Worm (Caenorhabditis elegans) whole organism, L3 larva: Measurements from ENCODE around the gene ZK455.5.

ENCODE experiments used
- ZK546.5 ChIP-seq: sonication (generic microtip); optimal IDR thresholded peaks from 2 replicates; lab custom pipeline; 2017; ENCODE audit warnings: missing biosample characterization, missing genetic modification characterization
- aly-2 ChIP-seq: fragments of 150-350 bp; optimal IDR thresholded peaks from 2 replicates; lab custom pipeline; 2014; ENCODE audit warnings: missing biosample characterization, missing genetic modification characterization
- ama-1 ChIP-seq: fragments of 150-350 bp; optimal IDR thresholded peaks from 2 replicates; lab custom pipeline; 2018
- ceh-28 ChIP-seq: fragments of 150-350 bp; optimal IDR thresholded peaks from 2 replicates; lab custom pipeline; 2014; ENCODE audit warnings: missing biosample characterization, missing genetic modification reagents, missing genetic modification characterization
- ceh-82 ChIP-seq: fragments of 150-350 bp; optimal IDR thresholded peaks from 2 replicates; lab custom pipeline; 2014; ENCODE audit warnings: missing biosample characterization, missing genetic modification characterization
- ceh-9 ChIP-seq: sonication (generic microtip); optimal IDR thresholded peaks from 2 replicates; lab custom pipeline; 2018; ENCODE audit warnings: missing biosample characterization, missing genetic modification characterization
- daf-12 ChIP-seq: fragments of 150-350 bp; optimal IDR thresholded peaks from 2 replicates; lab custom pipeline; 2014; ENCODE audit warnings: missing biosample characterization, missing genetic modification reagents, missing genetic modification characterization
- egl-27 ChIP-seq: sonication (generic microtip); optimal IDR thresholded peaks from 4 replicates; lab custom pipeline; 2017; ENCODE audit warnings: missing biosample characterization, missing genetic modification reagents, missing genetic modification characterization
- egl-5 ChIP-seq: fragments of 150-350 bp; optimal IDR thresholded peaks from 2 replicates; lab custom pipeline; 2017; ENCODE audit warnings: missing biosample characterization, missing genetic modification reagents, missing genetic modification characterization, inconsistent platforms
- elt-1 ChIP-seq: fragments of 150-350 bp; optimal IDR thresholded peaks from 2 replicates; lab custom pipeline; 2014; ENCODE audit warnings: missing biosample characterization, missing genetic modification characterization
- elt-2 ChIP-seq: sonication (generic microtip); optimal IDR thresholded peaks from 2 replicates; lab custom pipeline; 2016; ENCODE audit warnings: missing genetic modification reagents, mild to moderate bottlenecking, missing genetic modification characterization, missing compliant biosample characterization
- elt-3 ChIP-seq, 3 experiments: fragments of 150-350 bp in 1 of 3; sonication (generic microtip) in 2 of 3; optimal IDR thresholded peaks; 2 replicates in 2 of 3; 4 replicates in 1 of 3; lab custom pipeline; 2014 to 2017; ENCODE audit warnings: missing biosample characterization in 3 of 3, missing genetic modification characterization in 3 of 3
- eor-1 ChIP-seq, 2 experiments: fragments of 150-350 bp; optimal IDR thresholded peaks; 2 replicates each; lab custom pipeline; 2014 to 2018; ENCODE audit warnings: missing biosample characterization in 2 of 2, missing genetic modification characterization in 2 of 2
- fos-1 ChIP-seq: fragments of 150-350 bp; optimal IDR thresholded peaks from 2 replicates; lab custom pipeline; 2014; ENCODE audit warnings: missing biosample characterization, missing genetic modification characterization
- hmg-11 ChIP-seq: sonication (generic microtip); optimal IDR thresholded peaks from 2 replicates; lab custom pipeline; 2016; ENCODE audit warnings: missing genetic modification characterization, missing compliant biosample characterization
- jun-1 ChIP-seq: fragments of 150-350 bp; optimal IDR thresholded peaks from 2 replicates; lab custom pipeline; 2014; ENCODE audit warnings: missing biosample characterization, missing genetic modification reagents, missing genetic modification characterization
- lin-39 ChIP-seq: fragments of 150-350 bp; optimal IDR thresholded peaks from 2 replicates; lab custom pipeline; 2018; ENCODE audit warnings: missing biosample characterization, missing genetic modification reagents, missing genetic modification characterization
- lsy-12 ChIP-seq: sonication (generic microtip); optimal IDR thresholded peaks from 2 replicates; lab custom pipeline; 2016; ENCODE audit warnings: mild to moderate bottlenecking, missing genetic modification characterization, missing compliant biosample characterization
- mml-1 ChIP-seq: fragments of 150-350 bp; sonication (generic microtip); optimal IDR thresholded peaks from 3 replicates; lab custom pipeline; 2014; ENCODE audit warnings: missing biosample characterization, missing genetic modification characterization
- nfya-1 ChIP-seq: sonication (generic microtip); optimal IDR thresholded peaks from 2 replicates; lab custom pipeline; 2017; ENCODE audit warnings: missing genetic modification characterization, mild to moderate bottlenecking, missing compliant biosample characterization, antibody characterized with exemption, moderate library complexity; ENCODE audit not compliant: insufficient read depth
- nhr-11 ChIP-seq: fragments of 150-350 bp; optimal IDR thresholded peaks from 2 replicates; lab custom pipeline; 2014; ENCODE audit warnings: missing biosample characterization, missing genetic modification characterization
- nhr-23 ChIP-seq: fragments of 150-350 bp; optimal IDR thresholded peaks from 2 replicates; lab custom pipeline; 2014; ENCODE audit warnings: missing biosample characterization, missing genetic modification reagents, missing genetic modification characterization
- nhr-25 ChIP-seq: sonication (generic microtip); optimal IDR thresholded peaks from 2 replicates; lab custom pipeline; 2017; ENCODE audit warnings: missing biosample characterization, missing genetic modification characterization
- nhr-43 ChIP-seq: sonication (generic microtip); optimal IDR thresholded peaks from 2 replicates; lab custom pipeline; 2016; ENCODE audit warnings: mild to moderate bottlenecking, missing genetic modification characterization, missing compliant biosample characterization; ENCODE audit not compliant: poor library complexity, severe bottlenecking
- nhr-67 ChIP-seq: fragments of 150-350 bp; optimal IDR thresholded peaks from 2 replicates; lab custom pipeline; 2014; ENCODE audit warnings: missing biosample characterization, missing genetic modification characterization
- pha-4 ChIP-seq: fragments of 150-350 bp; optimal IDR thresholded peaks from 2 replicates; lab custom pipeline; 2014; ENCODE audit warnings: missing biosample characterization, missing genetic modification reagents, missing genetic modification characterization
- pqm-1 ChIP-seq: fragments of 150-350 bp; optimal IDR thresholded peaks from 2 replicates; lab custom pipeline; 2017; ENCODE audit warnings: missing biosample characterization, missing genetic modification characterization, inconsistent platforms
- skn-1 ChIP-seq: fragments of 150-350 bp; optimal IDR thresholded peaks from 2 replicates; lab custom pipeline; 2014; ENCODE audit warnings: missing biosample characterization, missing genetic modification characterization
- snpc-4 ChIP-seq: fragments of 150-350 bp; optimal IDR thresholded peaks from 2 replicates; lab custom pipeline; 2014; ENCODE audit warnings: missing biosample characterization, missing genetic modification characterization
- tbx-2 ChIP-seq: sonication (generic microtip); optimal IDR thresholded peaks from 2 replicates; lab custom pipeline; 2016; ENCODE audit warnings: mild to moderate bottlenecking, missing genetic modification characterization, missing compliant biosample characterization
- unc-62 ChIP-seq: fragments of 150-350 bp; sonication (generic microtip); optimal IDR thresholded peaks from 4 replicates; lab custom pipeline; 2014; ENCODE audit warnings: missing biosample characterization, missing genetic modification reagents, missing genetic modification characterization
- zag-1 ChIP-seq: fragments of 150-350 bp; optimal IDR thresholded peaks from 2 replicates; lab custom pipeline; 2014; ENCODE audit warnings: missing biosample characterization, missing genetic modification characterization
- ztf-11 ChIP-seq: fragments of 150-350 bp; optimal IDR thresholded peaks from 2 replicates; lab custom pipeline; 2014; ENCODE audit warnings: missing biosample characterization, missing genetic modification characterization

The ZK455.5 gene

DNA sequence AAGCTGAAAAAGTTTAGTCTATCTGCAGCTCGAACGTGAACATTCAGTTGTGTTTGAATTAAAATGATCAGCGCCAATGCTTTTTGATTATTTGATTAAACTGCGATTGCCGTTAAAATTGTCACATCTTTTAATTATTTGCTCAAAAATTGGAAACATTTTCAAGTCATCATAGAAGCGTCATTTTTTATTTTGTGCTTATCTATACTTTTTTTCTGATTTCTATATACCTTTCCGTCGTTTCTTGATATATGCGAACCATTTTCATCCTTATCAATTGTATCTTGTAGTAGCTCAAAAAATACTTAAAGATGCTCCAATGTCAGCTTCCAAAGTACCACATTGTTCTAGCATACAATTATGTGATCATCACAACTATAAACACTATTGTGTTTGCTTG, 24.6 kb upstream of the ZK455.5 start:
- TF ChIP-seq lsy-12 (tag; lab: Kevin White, UChicago) (no peak), nhr-43 (tag; lab: Kevin White, UChicago) (no peak), ceh-28 (tag; lab: Kevin White, UChicago) (no peak), fos-1 (tag; lab: Kevin White, UChicago) (no peak), ZK546.5 (tag; lab: Kevin White, UChicago) (no peak), ceh-82 (tag; lab: Kevin White, UChicago) (no peak), snpc-4 (tag; lab: Kevin White, UChicago) (no peak), pqm-1 (tag; lab: Kevin White, UChicago) (peak; percentile 21), elt-2 (tag; lab: Kevin White, UChicago) (peak; percentile 91)

DNA sequence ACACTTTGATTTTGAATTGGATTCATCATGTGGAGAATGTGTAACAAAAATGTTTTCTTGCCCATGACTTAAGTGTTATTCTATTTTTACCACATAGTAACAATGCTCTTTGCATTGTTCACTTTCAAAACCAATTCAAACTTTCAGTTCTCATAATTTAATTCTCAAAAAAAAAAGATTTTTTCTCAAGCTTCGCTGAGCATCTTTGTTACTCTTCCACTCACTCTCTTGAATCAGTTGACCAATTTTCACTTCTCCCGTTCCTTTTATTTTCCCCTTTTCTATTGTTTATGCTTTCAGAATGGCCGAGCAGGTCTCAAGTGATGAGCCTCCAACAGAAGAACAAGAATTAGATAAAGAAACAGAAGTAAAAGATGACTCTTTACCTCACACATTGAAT, 19.4 kb upstream of the ZK455.5 start, which contains the start of gene oct-2:
Gene oct-2, plus strand, starts transcription at position 301 of the 400 bp plus-strand sequence.
- TF ChIP-seq nhr-23 (tag; lab: Kevin White, UChicago) (no peak), jun-1 (tag; lab: Kevin White, UChicago) (no peak), daf-12 (no peak), pha-4 (tag; lab: Kevin White, UChicago) (no peak), tbx-2 (no peak), nhr-11 (tag; lab: Kevin White, UChicago) (no peak), ZK546.5 (tag; lab: Kevin White, UChicago) (no peak), egl-27 (tag; lab: Kevin White, UChicago) (no peak), aly-2 (tag; lab: Kevin White, UChicago) (no peak), unc-62 (GFP tag; lab: Kevin White, UChicago) (no peak), nhr-25 (tag; lab: Kevin White, UChicago) (no peak), egl-5 (no peak), mml-1 (no peak), ceh-9 (tag; lab: Kevin White, UChicago) (no peak)
- TF ChIP-seq, all 47 proteins: peak for 0

DNA sequence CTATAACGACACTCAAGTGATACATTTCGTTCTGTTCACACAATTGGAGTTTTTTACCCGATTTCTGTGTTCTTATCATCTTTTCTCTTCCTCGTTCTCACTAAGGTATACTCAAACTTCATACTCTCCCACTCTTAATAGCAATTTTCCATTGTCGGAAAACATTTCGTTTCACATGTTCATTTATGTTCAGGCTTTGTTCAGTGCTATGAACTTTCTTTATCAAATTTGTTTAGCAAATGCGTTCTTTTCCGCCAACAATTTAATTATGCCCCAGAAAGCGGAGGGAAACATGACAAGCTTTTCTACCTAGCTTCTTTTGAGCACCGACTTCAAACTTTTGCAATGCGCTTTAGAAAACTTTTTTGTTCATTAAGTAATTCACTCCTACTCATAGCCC, 18.7 kb upstream of the ZK455.5 start:
- TF ChIP-seq elt-2 (tag; lab: Kevin White, UChicago) (peak; percentile 52), eor-1 (tag; optimal IDR thresholded peaks at IDR 0.05; lab: Kevin White, UChicago) (no peak)

DNA sequence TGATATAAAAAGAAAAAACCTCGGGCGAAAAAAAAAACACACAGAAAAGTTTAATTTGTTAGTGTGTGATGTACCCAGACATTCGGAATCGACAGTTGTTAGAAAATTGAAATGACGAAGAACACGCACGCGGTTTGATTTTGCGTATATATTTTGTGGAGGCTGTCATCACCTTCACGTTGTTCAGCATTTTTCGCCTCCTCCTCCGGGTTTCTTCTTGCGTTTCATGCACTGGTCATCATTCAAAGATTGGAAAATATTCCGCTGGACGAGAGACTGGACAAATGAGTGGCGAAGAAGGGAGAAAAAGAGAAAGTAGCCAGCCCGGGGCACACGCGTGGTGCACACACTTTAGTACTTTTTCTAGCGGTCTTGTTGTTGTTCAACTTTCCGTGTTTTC, 18.2 kb upstream of the ZK455.5 start:
- TF ChIP-seq nhr-67 (tag; lab: Kevin White, UChicago) = no peak
- TF ChIP-seq egl-5 = peak; percentile 7
- TF ChIP-seq ceh-82 (tag; lab: Kevin White, UChicago) = no peak
- TF ChIP-seq lin-39 (tag; lab: Kevin White, UChicago) = peak; percentile 5
- TF ChIP-seq mml-1 = no peak
- no peak for TF ChIP-seq skn-1 (tag; lab: Kevin White, UChicago)
- no peak for TF ChIP-seq daf-12

DNA sequence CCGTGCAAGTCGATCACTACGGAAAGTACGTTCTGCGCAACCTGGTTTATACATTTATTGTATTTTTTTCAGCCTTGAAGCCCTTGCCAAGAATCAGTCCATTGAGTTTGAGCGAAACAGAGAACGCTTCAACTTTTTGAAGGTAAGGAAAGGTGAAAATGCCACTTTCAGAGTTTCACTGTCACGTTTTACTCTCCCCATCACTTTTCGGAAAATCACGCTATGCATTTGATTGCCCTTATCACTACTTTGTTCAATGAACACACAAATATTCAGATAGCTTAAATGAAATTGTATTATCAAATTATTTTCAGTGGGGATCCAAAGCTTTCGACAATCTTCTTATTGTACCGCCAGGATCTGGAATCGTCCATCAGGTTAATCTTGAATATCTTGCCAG, 13.8 kb upstream of the ZK455.5 start:
- peak; percentile 60 for TF ChIP-seq elt-2 (tag; lab: Kevin White, UChicago)
- peak; percentile 42 for TF ChIP-seq pha-4 (tag; lab: Kevin White, UChicago)
- peak; percentile 77 for TF ChIP-seq pqm-1 (tag; lab: Kevin White, UChicago)
- no peak for TF ChIP-seq elt-3 (tag; optimal IDR thresholded peaks at IDR 0.05; lab: Kevin White, UChicago)
- no peak for TF ChIP-seq ZK546.5 (tag; lab: Kevin White, UChicago)

DNA sequence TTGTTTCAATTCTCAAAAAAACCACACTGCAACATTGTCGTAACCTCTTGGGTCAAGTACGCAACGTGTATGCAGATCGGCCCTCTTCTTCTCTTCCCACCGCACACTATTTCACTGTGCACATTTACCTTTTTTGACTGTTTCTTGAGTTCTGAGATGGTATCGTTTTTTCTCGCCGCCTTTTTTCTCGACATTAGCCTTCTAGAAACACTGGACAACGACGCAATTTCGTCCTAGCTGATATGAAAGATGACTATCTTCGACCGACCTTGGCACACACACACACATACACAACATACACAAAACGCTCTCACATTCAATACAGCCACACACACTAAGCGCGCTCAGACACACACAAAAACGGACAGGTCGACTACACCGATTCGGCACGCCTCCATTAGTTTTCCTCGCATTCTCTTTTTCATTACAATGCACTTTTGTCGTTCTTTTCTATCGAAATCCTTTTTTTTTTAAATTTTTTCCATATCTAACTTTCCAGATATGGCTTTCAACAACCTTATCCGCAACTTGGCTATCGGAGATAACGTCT, 12.7 kb upstream of the ZK455.5 start, which contains the start of gene aco-1:
Gene aco-1, plus strand, starts transcription at position 500 of the 550 bp plus-strand sequence.
- TF ChIP-seq pqm-1 (tag; lab: Kevin White, UChicago) = peak; percentile 60
- no peak for TF ChIP-seq ama-1 (lab: Kevin White, UChicago)
- TF ChIP-seq nfya-1 (tag; lab: Kevin White, UChicago) = no peak
- TF ChIP-seq egl-5 = no peak
- TF ChIP-seq nhr-23 (tag; lab: Kevin White, UChicago) = peak; percentile 58
- no peak for TF ChIP-seq zag-1 (tag; lab: Kevin White, UChicago)
- no peak for TF ChIP-seq ZK546.5 (tag; lab: Kevin White, UChicago)
- TF ChIP-seq egl-27 (tag; lab: Kevin White, UChicago) = peak; percentile 11
- TF ChIP-seq elt-1 = peak; percentile 13
- peak; percentile 27 for TF ChIP-seq hmg-11
- no peak for TF ChIP-seq ztf-11 (tag; lab: Kevin White, UChicago)
- TF ChIP-seq nhr-25 (tag; lab: Kevin White, UChicago) = peak; percentile 88
- TF ChIP-seq elt-2 (tag; lab: Kevin White, UChicago) = peak; percentile 83
- TF ChIP-seq, all 47 proteins: peak for 7
